Worm (Caenorhabditis elegans) whole organism, late embryonic: ENCODE data around the gene abu-14.

Source experiments
- C08G9.2 ChIP-seq: sonication (generic microtip); optimal IDR thresholded peaks from 2 replicates; lab custom pipeline; 2016; ENCODE audit warnings: mild to moderate bottlenecking, missing genetic modification characterization, moderate library complexity, missing compliant biosample characterization
- C38D4.7 ChIP-seq: fragments of 200-800 bp; sonication (Bioruptor generic); optimal IDR thresholded peaks from 2 replicates; lab custom pipeline; 2018; ENCODE audit warnings: mild to moderate bottlenecking, missing genetic modification characterization, moderate library complexity, missing compliant biosample characterization
- Y22D7AL.16 ChIP-seq: sonication (generic microtip); optimal IDR thresholded peaks from 2 replicates; lab custom pipeline; 2016; ENCODE audit warnings: missing genetic modification characterization, missing compliant biosample characterization
- ceh-14 ChIP-seq: sonication (generic microtip); optimal IDR thresholded peaks from 2 replicates; lab custom pipeline; 2016; ENCODE audit warnings: missing genotype, missing genetic modification characterization, missing compliant biosample characterization
- ceh-18 ChIP-seq: sonication (generic microtip); optimal IDR thresholded peaks from 2 replicates; lab custom pipeline; 2016; ENCODE audit warnings: missing genetic modification characterization, missing compliant biosample characterization
- ceh-24 ChIP-seq: sonication (generic microtip); optimal IDR thresholded peaks from 2 replicates; lab custom pipeline; 2016; ENCODE audit warnings: mild to moderate bottlenecking, missing genetic modification characterization, missing compliant biosample characterization
- ceh-30 ChIP-seq: fragments of 150-350 bp; optimal IDR thresholded peaks from 2 replicates; lab custom pipeline; 2014; ENCODE audit warnings: missing biosample characterization, missing genetic modification characterization
- ceh-34 ChIP-seq: sonication (generic microtip); optimal IDR thresholded peaks from 2 replicates; lab custom pipeline; 2016; ENCODE audit warnings: mild to moderate bottlenecking, missing genetic modification characterization, missing compliant biosample characterization
- ceh-45 ChIP-seq: fragments of 200-800 bp; sonication (Bioruptor generic); IDR thresholded peaks from 2 replicates; pipeline ENCODE4 v1.3.6; 2022; ENCODE audit warnings: missing genetic modification reagents, missing genetic modification characterization, missing compliant biosample characterization
- ceh-48 ChIP-seq: sonication (generic microtip); optimal IDR thresholded peaks from 2 replicates; lab custom pipeline; 2016; ENCODE audit warnings: missing genetic modification characterization, inconsistent platforms, missing compliant biosample characterization
- ceh-6 ChIP-seq: fragments of 200-800 bp; sonication (Bioruptor generic); optimal IDR thresholded peaks from 2 replicates; lab custom pipeline; 2018; ENCODE audit warnings: mild to moderate bottlenecking, missing genetic modification characterization, missing compliant biosample characterization
- elt-2 ChIP-seq: sonication (generic microtip); optimal IDR thresholded peaks from 2 replicates; lab custom pipeline; 2016; ENCODE audit warnings: missing genetic modification reagents, missing genetic modification characterization, missing compliant biosample characterization
- elt-4 ChIP-seq: sonication (generic microtip); optimal IDR thresholded peaks from 2 replicates; lab custom pipeline; 2016; ENCODE audit warnings: missing genetic modification characterization, missing compliant biosample characterization
- eyg-1 ChIP-seq: sonication (generic microtip); optimal IDR thresholded peaks from 2 replicates; lab custom pipeline; 2016; ENCODE audit warnings: missing genotype, missing genetic modification characterization, missing compliant biosample characterization
- fkh-6 ChIP-seq: sonication (generic microtip); optimal IDR thresholded peaks from 2 replicates; lab custom pipeline; 2016; ENCODE audit warnings: missing genetic modification characterization, missing compliant biosample characterization
- gmeb-2 ChIP-seq: sonication (generic microtip); optimal IDR thresholded peaks from 2 replicates; lab custom pipeline; 2016; ENCODE audit warnings: missing genetic modification characterization, inconsistent platforms, missing compliant biosample characterization
- hlh-15 ChIP-seq: sonication (generic microtip); optimal IDR thresholded peaks from 2 replicates; lab custom pipeline; 2016; ENCODE audit warnings: missing genetic modification characterization, missing compliant biosample characterization
- madf-2 ChIP-seq: sonication (generic microtip); optimal IDR thresholded peaks from 2 replicates; lab custom pipeline; 2017; ENCODE audit warnings: missing genetic modification characterization, missing compliant biosample characterization
- nfya-1 ChIP-seq: sonication (generic microtip); optimal IDR thresholded peaks from 2 replicates; lab custom pipeline; 2017; ENCODE audit warnings: missing genetic modification characterization, mild to moderate bottlenecking, missing compliant biosample characterization, antibody characterized with exemption, moderate library complexity
- nhr-11 ChIP-seq: fragments of 150-350 bp; optimal IDR thresholded peaks from 2 replicates; lab custom pipeline; 2014; ENCODE audit warnings: missing biosample characterization, missing genetic modification characterization
- nhr-232 ChIP-seq: sonication (generic microtip); optimal IDR thresholded peaks from 2 replicates; lab custom pipeline; 2016; ENCODE audit warnings: missing genetic modification characterization, missing compliant biosample characterization
- pat-9 ChIP-seq: fragments of 200-800 bp; sonication (Bioruptor generic); optimal IDR thresholded peaks from 2 replicates; lab custom pipeline; 2018; ENCODE audit warnings: mild to moderate bottlenecking, missing genetic modification characterization, moderate library complexity, missing compliant biosample characterization
- pha-4 ChIP-seq: fragments of 150-350 bp; optimal IDR thresholded peaks from 2 replicates; lab custom pipeline; 2018; ENCODE audit warnings: missing biosample characterization, missing genetic modification reagents, missing genetic modification characterization
- pqm-1 ChIP-seq: sonication (generic microtip); optimal IDR thresholded peaks from 2 replicates; lab custom pipeline; 2016; ENCODE audit warnings: missing genetic modification characterization, missing compliant biosample characterization
- sox-4 ChIP-seq: sonication (generic microtip); optimal IDR thresholded peaks from 2 replicates; lab custom pipeline; 2017; ENCODE audit warnings: mild to moderate bottlenecking, missing genetic modification characterization, inconsistent platforms, missing compliant biosample characterization
- ttx-3 ChIP-seq: sonication (generic microtip); optimal IDR thresholded peaks from 2 replicates; lab custom pipeline; 2016; ENCODE audit warnings: missing genetic modification reagents, missing genetic modification characterization, missing compliant biosample characterization
- unc-3 ChIP-seq, 2 experiments: fragments of 200-800 bp in 1 of 2; sonication (Bioruptor generic) in 1 of 2; sonication (generic microtip) in 1 of 2; conservative IDR thresholded peaks in 1 of 2; optimal IDR thresholded peaks in 1 of 2; 2 replicates each; pipeline versions ENCODE4 v1.3.6 to Lab custom; 2016 to 2022; ENCODE audit warnings: missing compliant biosample characterization in 2 of 2, missing genetic modification characterization in 2 of 2, missing genetic modification reagents in 1 of 2
- unc-86 ChIP-seq: sonication (generic microtip); optimal IDR thresholded peaks from 2 replicates; lab custom pipeline; 2016; ENCODE audit warnings: missing genetic modification characterization, missing compliant biosample characterization

abu-14 gene

ce11 chrII:9211684-9212083 is 15.3 kb downstream of the abu-14 start:
- TF ChIP-seq pat-9 (tag; lab: Kevin White, UChicago): no peak
- TF ChIP-seq unc-3 (GFP tag; conservative IDR thresholded peaks at IDR 0.05; lab: Robert Waterston, UW): no peak
- TF ChIP-seq unc-3 (tag; optimal IDR thresholded peaks at IDR 0.05; lab: Kevin White, UChicago): no peak
- TF ChIP-seq Y22D7AL.16 (tag; lab: Kevin White, UChicago): no peak
- no peak for TF ChIP-seq eyg-1 (tag; lab: Kevin White, UChicago)

DNA sequence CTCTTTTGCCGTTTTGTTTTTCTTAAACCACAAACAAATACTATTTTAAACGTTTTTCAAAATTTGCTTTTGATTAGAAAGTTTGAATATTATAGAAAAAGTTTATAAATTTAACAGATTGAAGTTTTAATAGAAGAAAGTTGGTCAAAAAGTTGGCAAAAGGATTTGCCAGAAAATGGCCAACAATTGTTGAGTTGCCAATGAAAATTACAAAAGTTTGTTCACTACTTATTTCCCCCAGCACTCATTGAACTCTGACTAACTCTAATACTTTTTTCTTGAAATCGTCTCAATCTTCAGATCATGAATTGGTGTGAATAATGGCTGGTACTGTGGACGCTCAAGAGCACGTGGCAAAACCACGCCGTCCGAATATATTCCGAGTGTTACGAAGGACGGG is 16.9 kb downstream of the abu-14 start, which contains the start of gene ZK1067.4:
TSS of gene ZK1067.4 (plus strand) at position 301 of the 400 bp plus-strand sequence.
- TF ChIP-seq C08G9.2 (tag; lab: Kevin White, UChicago) (no peak), ceh-45 (GFP tag; lab: Robert Waterston, UW) (no peak), ceh-6 (GFP tag; lab: Kevin White, UChicago) (no peak), nfya-1 (tag; lab: Kevin White, UChicago) (no peak)

ce11 chrII:9197212-9197611 is 29.8 kb downstream of the abu-14 start, which contains the start of gene let-23:
Gene let-23 (plus strand): TSS chrII:9197512.
- no peak for TF ChIP-seq ceh-30 (tag; lab: Kevin White, UChicago)
- no peak for TF ChIP-seq pha-4 (tag; lab: Kevin White, UChicago)
- TF ChIP-seq nhr-232 (tag; lab: Kevin White, UChicago): no peak
- TF ChIP-seq ceh-14 (tag; lab: Kevin White, UChicago): no peak
- no peak for TF ChIP-seq unc-86 (tag; lab: Kevin White, UChicago)
- no peak for TF ChIP-seq ceh-34 (tag; lab: Kevin White, UChicago)
- TF ChIP-seq fkh-6 (tag; lab: Kevin White, UChicago): no peak
- no peak for TF ChIP-seq ceh-24 (tag; lab: Kevin White, UChicago)

DNA sequence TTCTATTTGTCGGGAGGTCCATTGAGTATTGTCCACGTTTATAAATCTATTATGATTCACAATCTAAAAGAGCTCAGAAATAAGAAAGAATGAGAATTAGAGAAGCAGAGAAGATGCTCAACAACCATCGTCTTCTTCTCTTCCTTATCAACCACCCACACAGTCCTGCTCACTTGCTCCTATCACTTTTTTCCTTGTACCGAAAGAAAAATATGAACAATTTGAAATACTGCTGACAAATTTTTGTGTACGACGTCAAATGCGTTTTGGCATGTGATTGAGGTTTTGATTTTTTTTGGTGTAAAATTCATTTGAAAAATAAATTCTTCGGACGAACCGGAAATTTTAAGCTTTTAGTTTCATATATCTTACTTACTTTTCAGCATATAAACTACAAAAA is 30.7 kb downstream of the abu-14 start:
- TF ChIP-seq nhr-232 (tag; lab: Kevin White, UChicago): no peak
- no peak for TF ChIP-seq pat-9 (tag; lab: Kevin White, UChicago)

DNA sequence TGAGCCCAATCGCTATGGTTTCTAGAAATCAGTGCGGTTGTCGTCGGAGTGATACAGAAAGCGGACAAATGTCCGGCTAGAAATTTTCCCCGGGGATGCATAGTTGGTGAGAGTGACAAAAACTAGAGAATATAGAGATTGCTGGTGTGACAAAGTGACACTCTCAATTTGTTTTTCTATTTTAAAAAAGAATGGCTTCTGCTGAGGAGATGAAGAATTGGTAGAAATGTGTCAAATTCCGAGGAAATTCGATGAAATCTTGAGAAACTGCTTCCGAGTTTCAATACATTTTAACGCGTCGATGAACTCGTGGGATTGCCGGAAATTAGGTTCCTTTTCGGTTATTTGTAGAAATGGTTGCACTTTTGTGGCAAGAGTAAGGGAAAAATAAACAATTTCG is 32.8 kb downstream of the abu-14 start, which contains the start of gene twk-4:
TSS of gene twk-4 (minus strand) at position 101 of the 400 bp plus-strand sequence.
- no peak for TF ChIP-seq C08G9.2 (tag; lab: Kevin White, UChicago)
- no peak for TF ChIP-seq ttx-3 (tag; lab: Kevin White, UChicago)
- no peak for TF ChIP-seq sox-4
- TF ChIP-seq nhr-11 (tag; lab: Kevin White, UChicago): no peak
- TF ChIP-seq Y22D7AL.16 (tag; lab: Kevin White, UChicago): no peak

- TF ChIP-seq hlh-15 (tag; lab: Kevin White, UChicago) (no peak), gmeb-2 (tag; lab: Kevin White, UChicago) (no peak), C38D4.7 (GFP tag; lab: Kevin White, UChicago) (no peak), elt-2 (tag; lab: Kevin White, UChicago) (no peak), ttx-3 (tag; lab: Kevin White, UChicago) (no peak), nfya-1 (tag; lab: Kevin White, UChicago) (no peak), unc-3 (GFP tag; conservative IDR thresholded peaks at IDR 0.05; lab: Robert Waterston, UW) (no peak), unc-3 (tag; optimal IDR thresholded peaks at IDR 0.05; lab: Kevin White, UChicago) (no peak), nhr-232 (tag; lab: Kevin White, UChicago) (no peak), ceh-18 (tag; lab: Kevin White, UChicago) (no peak), elt-4 (tag; lab: Kevin White, UChicago) (no peak), madf-2 (tag; lab: Kevin White, UChicago) (no peak), pha-4 (tag; lab: Kevin White, UChicago) (no peak), pqm-1 (tag; lab: Kevin White, UChicago) (no peak), ceh-48 (tag; lab: Kevin White, UChicago) (no peak)
- TF ChIP-seq, all 69 proteins: peak for 0
Measured at ce11 chrII:9190513-9191099, 36.4 kb downstream of the abu-14 start.
